Worm (Caenorhabditis elegans): ENCODE measurements around the gene F53C3.7.

DNA sequence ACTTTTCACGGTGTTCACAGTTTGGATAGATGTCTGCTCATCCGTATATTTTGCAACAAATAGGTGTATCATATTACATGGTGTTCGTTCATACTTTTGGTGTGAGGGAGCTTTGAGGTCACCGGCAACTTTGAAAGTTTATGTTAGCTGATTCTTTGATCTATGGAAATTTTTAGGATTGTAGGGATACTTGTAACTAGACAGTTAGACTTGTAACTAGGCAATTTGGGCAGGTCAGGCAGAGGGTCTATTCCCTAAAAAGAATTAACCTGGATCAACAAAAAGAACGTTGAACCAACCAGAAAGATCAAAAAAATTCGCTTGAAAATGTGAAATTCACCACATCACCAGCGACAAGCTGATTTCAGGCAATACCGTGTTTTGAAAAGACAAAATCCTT, 944 bp upstream of the F53C3.7 start:
- TF ChIP-seq hmg-20 (GFP tag; IDR thresholded peaks at IDR 0.05) = no peak
- TF ChIP-seq mel-28 (tag; optimal IDR thresholded peaks at IDR 0.05; ENCODE audit: borderline replicate concordance) = no peak
- TF ChIP-seq xnd-1 (tag; optimal IDR thresholded peaks at IDR 0.05) = no peak
- no peak for TF ChIP-seq unc-62 (GFP tag; optimal IDR thresholded peaks at IDR 0.05)
- TF ChIP-seq ets-4 (GFP tag; optimal IDR thresholded peaks at IDR 0.05) = no peak
- TF ChIP-seq pha-4 (tag; optimal IDR thresholded peaks at IDR 0.05) = no peak
- TF ChIP-seq ceh-91 (GFP tag; IDR thresholded peaks at IDR 0.05) = no peak
- no peak for TF ChIP-seq B0336.3 (GFP tag; IDR thresholded peaks at IDR 0.05)
- TF ChIP-seq B0035.1 (tag; optimal IDR thresholded peaks at IDR 0.05) = no peak
- no peak for TF ChIP-seq nfya-2 (GFP tag; IDR thresholded peaks at IDR 0.05)
- TF ChIP-seq aptf-3 (GFP tag; IDR thresholded peaks at IDR 0.05) = no peak
- TF ChIP-seq Y53F4B.3 (GFP tag; IDR thresholded peaks at IDR 0.05) = no peak
- no peak for TF ChIP-seq nfya-1 (tag; optimal IDR thresholded peaks at IDR 0.05; ENCODE audit: borderline replicate concordance, insufficient read depth)
- no peak for TF ChIP-seq F37B4.10 (GFP tag; IDR thresholded peaks at IDR 0.05)
